Fruit fly (Drosophila melanogaster) whole organism, wandering third instar larva: Measurements from ENCODE around the gene CG8578.

Source experiments
- Abd-B ChIP-seq: fragments of >200 bp; optimal IDR thresholded peaks from 2 replicates; lab custom pipeline; 2017; ENCODE audit warnings: missing biosample characterization, missing genetic modification characterization
- CG32264 ChIP-seq: fragments of 200-800 bp; sonication (Bioruptor generic); optimal IDR thresholded peaks from 2 replicates; lab custom pipeline; 2016; ENCODE audit warnings: missing biosample characterization, missing genetic modification characterization
- CG9705 ChIP-seq: fragments of 200-800 bp; sonication (Bioruptor generic); optimal IDR thresholded peaks from 2 replicates; lab custom pipeline; 2018; ENCODE audit warnings: missing biosample characterization, mild to moderate bottlenecking, missing genetic modification characterization
- Dfd ChIP-seq: fragments of >200 bp; optimal IDR thresholded peaks from 2 replicates; lab custom pipeline; 2017; ENCODE audit warnings: missing biosample characterization, missing genetic modification characterization
- Dif ChIP-seq: fragments of 200-275, 200-300 bp; sonication (Bioruptor generic); optimal IDR thresholded peaks from 2 replicates; lab custom pipeline; 2018; ENCODE audit warnings: missing biosample characterization, missing genetic modification characterization; ENCODE audit not compliant: partially characterized antibody
- GATAd ChIP-seq: sonication (Bioruptor generic); optimal IDR thresholded peaks from 2 replicates; lab custom pipeline; 2016; ENCODE audit warnings: missing biosample characterization, missing genetic modification characterization
- HLH106 ChIP-seq: fragments of 200-800 bp; optimal IDR thresholded peaks from 3 replicates; lab custom pipeline; 2019; ENCODE audit warnings: missing biosample characterization, mild to moderate bottlenecking, missing genetic modification characterization, moderate library complexity
- Hr83 ChIP-seq: fragments of 200-300 bp; sonication (Bioruptor generic); optimal IDR thresholded peaks from 2 replicates; lab custom pipeline; 2016; ENCODE audit warnings: missing biosample characterization, mild to moderate bottlenecking, missing genetic modification characterization, moderate library complexity; ENCODE audit not compliant: poor library complexity, severe bottlenecking
- Jra ChIP-seq: sonication (Bioruptor generic); optimal IDR thresholded peaks from 2 replicates; lab custom pipeline; 2016; ENCODE audit warnings: missing biosample characterization, missing genetic modification characterization
- Myc ChIP-seq: fragments of >200 bp; optimal IDR thresholded peaks from 2 replicates; lab custom pipeline; 2017
- OdsH ChIP-seq: fragments of 200-800 bp; sonication (Bioruptor generic); optimal IDR thresholded peaks from 2 replicates; lab custom pipeline; 2016; ENCODE audit warnings: missing biosample characterization, mild to moderate bottlenecking, missing genetic modification characterization
- Rel ChIP-seq, 2 experiments: fragments of 200-800 bp; sonication (Bioruptor generic) in 1 of 2; optimal IDR thresholded peaks; 2 replicates in 1 of 2; 3 replicates in 1 of 2; lab custom pipeline; 2016 to 2019; ENCODE audit warnings: mild to moderate bottlenecking in 2 of 2, missing biosample characterization in 2 of 2, missing genetic modification characterization in 2 of 2, moderate library complexity in 1 of 2
- Sp1 ChIP-seq: fragments of 200-800 bp; sonication (Bioruptor generic); optimal IDR thresholded peaks from 3 replicates; lab custom pipeline; 2019; ENCODE audit warnings: missing biosample characterization, mild to moderate bottlenecking, missing genetic modification characterization, moderate library complexity
- brk ChIP-seq: fragments of 200-800 bp; sonication (Bioruptor generic); optimal IDR thresholded peaks from 2 replicates; lab custom pipeline; 2016; ENCODE audit warnings: missing biosample characterization, mild to moderate bottlenecking, missing genetic modification characterization
- dl ChIP-seq, 2 experiments: fragments of 175-275, 200-275 bp in 1 of 2; fragments of 200-275 bp in 1 of 2; sonication (Bioruptor generic); optimal IDR thresholded peaks; lab custom pipeline; 2018; ENCODE audit warnings: mild to moderate bottlenecking in 2 of 2, missing biosample characterization in 2 of 2, missing genetic modification characterization in 2 of 2, moderate library complexity in 2 of 2; ENCODE audit not compliant: partially characterized antibody in 2 of 2, insufficient read depth in 1 of 2
- dsf ChIP-seq: sonication (Bioruptor generic); optimal IDR thresholded peaks from 2 replicates; lab custom pipeline; 2016; ENCODE audit warnings: missing biosample characterization, missing genetic modification characterization, borderline replicate concordance
- ey ChIP-seq: fragments of 200-800 bp; sonication (Bioruptor generic); optimal IDR thresholded peaks from 2 replicates; lab custom pipeline; 2016; ENCODE audit warnings: missing biosample characterization, missing genetic modification characterization
- foxo ChIP-seq, 2 experiments: fragments of 200-800 bp; sonication (Bioruptor generic); optimal IDR thresholded peaks; 2 replicates in 1 of 2; 3 replicates in 1 of 2; lab custom pipeline; 2016 to 2017; ENCODE audit warnings: missing biosample characterization in 2 of 2, missing genetic modification characterization in 2 of 2
- fru ChIP-seq: fragments of 200-800 bp; sonication (Bioruptor generic); optimal IDR thresholded peaks from 3 replicates; lab custom pipeline; 2016; ENCODE audit warnings: missing biosample characterization, mild to moderate bottlenecking, missing genetic modification characterization
- h ChIP-seq: fragments of 200-800 bp; sonication (Bioruptor generic); optimal IDR thresholded peaks from 3 replicates; lab custom pipeline; 2016; ENCODE audit warnings: missing biosample characterization, mild to moderate bottlenecking, missing genetic modification characterization
- jim ChIP-seq: fragments of 175-275, 200-325 bp; sonication (Bioruptor generic); optimal IDR thresholded peaks from 2 replicates; lab custom pipeline; 2016; ENCODE audit warnings: missing biosample characterization, mild to moderate bottlenecking, missing genetic modification characterization
- lola ChIP-seq: fragments of >200 bp; optimal IDR thresholded peaks from 2 replicates; lab custom pipeline; 2017; ENCODE audit warnings: missing biosample characterization, missing genetic modification characterization
- pan ChIP-seq: fragments of >200 bp; optimal IDR thresholded peaks from 2 replicates; lab custom pipeline; 2017
- psq ChIP-seq: fragments of 200-800 bp; sonication (Bioruptor generic); optimal IDR thresholded peaks from 3 replicates; lab custom pipeline; 2017; ENCODE audit warnings: missing biosample characterization, mild to moderate bottlenecking, missing genetic modification characterization, moderate library complexity
- sage ChIP-seq: fragments of 200-800 bp; sonication (Bioruptor generic); optimal IDR thresholded peaks from 2 replicates; lab custom pipeline; 2016; ENCODE audit warnings: missing biosample characterization, mild to moderate bottlenecking, missing genetic modification characterization
- sv ChIP-seq: fragments of 200-800 bp; sonication (Bioruptor generic); optimal IDR thresholded peaks from 3 replicates; lab custom pipeline; 2016; ENCODE audit warnings: missing biosample characterization, missing genetic modification characterization
- woc ChIP-seq: sonication (Bioruptor generic); optimal IDR thresholded peaks from 2 replicates; lab custom pipeline; 2016; ENCODE audit warnings: missing biosample characterization, mild to moderate bottlenecking, missing genetic modification characterization

The CG8578 gene

dm6 chrX:15814485-15814884 lies 29.8 kb upstream of the CG8578 start:
- no peak for TF ChIP-seq Dif
- no peak for TF ChIP-seq lola (GFP tag; lab: Kevin White, UChicago)
- TF ChIP-seq Dfd (GFP tag; lab: Kevin White, UChicago), result peak; percentile 50
- TF ChIP-seq dl (GFP tag; optimal IDR thresholded peaks at IDR 0.05; lab: Kevin White, UChicago; ENCODE audit: insufficient read depth in 1 of 2, partially characterized antibody in 2 of 2), result no peak
- no peak for TF ChIP-seq brk (GFP tag; lab: Kevin White, UChicago)
- no peak for TF ChIP-seq Rel (GFP tag; optimal IDR thresholded peaks at IDR 0.05; lab: Kevin White, UChicago)
- no peak for TF ChIP-seq Rel (tag; optimal IDR thresholded peaks at IDR 0.05; lab: Kevin White, UChicago)
- no peak for TF ChIP-seq sv (GFP tag; lab: Kevin White, UChicago)

- TF ChIP-seq OdsH, result no peak
- no peak for TF ChIP-seq pan
- TF ChIP-seq dl (GFP tag; optimal IDR thresholded peaks at IDR 0.05; lab: Kevin White, UChicago; ENCODE audit: insufficient read depth in 1 of 2, partially characterized antibody in 2 of 2), result no peak
- no peak for TF ChIP-seq Dif
- TF ChIP-seq sv (GFP tag; lab: Kevin White, UChicago), result no peak
- TF ChIP-seq dsf (GFP tag; lab: Kevin White, UChicago), result no peak
- TF ChIP-seq CG32264 (GFP tag; lab: Kevin White, UChicago), result no peak
These were observed 28.1 kb upstream of the CG8578 start for dm6 chrX:15816127-15816526.

dm6 chrX:15816905-15817304 lies 27.4 kb upstream of the CG8578 start:
- TF ChIP-seq Dfd (GFP tag; lab: Kevin White, UChicago) (peak; percentile 36), psq (no peak), Myc (lab: Kevin White, UChicago) (no peak)

dm6 chrX:15817823-15818222 lies 26.5 kb upstream of the CG8578 start:
- no peak for TF ChIP-seq ey (GFP tag; lab: Kevin White, UChicago)

- TF ChIP-seq foxo (GFP tag; optimal IDR thresholded peaks at IDR 0.05; lab: Kevin White, UChicago), result peak in 1 of 2 experiments; percentile 20
- TF ChIP-seq woc (GFP tag; lab: Kevin White, UChicago), result peak; percentile 34
- TF ChIP-seq dsf (GFP tag; lab: Kevin White, UChicago), result no peak
- no peak for TF ChIP-seq CG9705 (GFP tag; lab: Kevin White, UChicago)
- TF ChIP-seq HLH106 (tag; lab: Kevin White, UChicago), result peak; percentile 5
These were observed 25.6 kb upstream of the CG8578 start for dm6 chrX:15818608-15819184.

dm6 chrX:15822363-15822762 lies 21.9 kb upstream of the CG8578 start:
- TF ChIP-seq brk (GFP tag; lab: Kevin White, UChicago), result no peak
- TF ChIP-seq sage (GFP tag; lab: Kevin White, UChicago), result no peak
- TF ChIP-seq Sp1 (GFP tag; lab: Kevin White, UChicago), result no peak
- no peak for TF ChIP-seq Myc (lab: Kevin White, UChicago)
- no peak for TF ChIP-seq Dif
- TF ChIP-seq dsf (GFP tag; lab: Kevin White, UChicago), result no peak
- no peak for TF ChIP-seq Dfd (GFP tag; lab: Kevin White, UChicago)
- TF ChIP-seq CG9705 (GFP tag; lab: Kevin White, UChicago), result no peak
- TF ChIP-seq pan, result no peak
- no peak for TF ChIP-seq psq
- no peak for TF ChIP-seq Hr83
- TF ChIP-seq HLH106 (tag; lab: Kevin White, UChicago), result no peak
- TF ChIP-seq fru (GFP tag; lab: Kevin White, UChicago), result no peak
- no peak for TF ChIP-seq jim (GFP tag; lab: Kevin White, UChicago)

- TF ChIP-seq Jra (GFP tag; lab: Kevin White, UChicago) (no peak), brk (GFP tag; lab: Kevin White, UChicago) (no peak), Rel (GFP tag; optimal IDR thresholded peaks at IDR 0.05; lab: Kevin White, UChicago) (no peak), Rel (tag; optimal IDR thresholded peaks at IDR 0.05; lab: Kevin White, UChicago) (no peak), GATAd (GFP tag; lab: Kevin White, UChicago) (no peak), h (GFP tag; lab: Kevin White, UChicago) (no peak), HLH106 (tag; lab: Kevin White, UChicago) (no peak), dsf (GFP tag; lab: Kevin White, UChicago) (no peak), fru (GFP tag; lab: Kevin White, UChicago) (no peak), CG9705 (GFP tag; lab: Kevin White, UChicago) (no peak), sv (GFP tag; lab: Kevin White, UChicago) (no peak), Dfd (GFP tag; lab: Kevin White, UChicago) (no peak), jim (GFP tag; lab: Kevin White, UChicago) (no peak), sage (GFP tag; lab: Kevin White, UChicago) (no peak), Abd-B (GFP tag; lab: Kevin White, UChicago) (no peak), Dif (no peak), psq (no peak), woc (GFP tag; lab: Kevin White, UChicago) (no peak), Myc (lab: Kevin White, UChicago) (no peak)
- TF ChIP-seq, all 38 proteins: peak for 0
These were observed 10.3 kb upstream of the CG8578 start for dm6 chrX:15833957-15834356.
